Worm (Caenorhabditis elegans): ENCODE data around the gene pals-24.
"Not testable (repeated sequence)": the region's sequence is repeated elsewhere in the genome, so short reads cannot be mapped to it uniquely, and the experiment has no call there.

pals-24 gene

DNA sequence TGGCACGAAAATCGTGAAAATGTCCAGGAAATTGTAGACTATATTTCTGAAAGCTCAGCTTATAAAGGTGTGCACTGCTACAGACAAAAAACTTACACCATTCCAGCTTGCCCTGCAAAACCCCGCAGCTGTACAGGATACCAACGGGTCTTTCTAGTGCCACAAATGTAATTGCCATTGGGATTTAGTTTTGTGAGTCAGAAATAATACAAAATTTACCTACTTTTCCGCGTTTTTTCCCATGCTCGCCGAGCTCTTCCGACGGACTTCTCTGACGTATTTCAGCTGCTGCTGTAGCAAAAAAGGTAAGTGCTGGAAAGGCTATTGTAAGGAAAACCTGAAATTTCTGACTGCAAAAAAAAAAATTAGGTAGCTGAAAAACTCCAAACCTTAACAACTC lies 23.2 kb upstream of the pals-24 start, which contains the start of gene C29F9.8:
C29F9.8 (minus strand) TSS at position 101 of the 400 bp plus-strand sequence.
- TF ChIP-seq unc-120 (tag; optimal IDR thresholded peaks at IDR 0.05; ENCODE audit: poor library complexity, severe bottlenecking); mab-5 (tag; optimal IDR thresholded peaks at IDR 0.05); nhr-76 (tag; optimal IDR thresholded peaks at IDR 0.05): not testable (repeated sequence)

DNA sequence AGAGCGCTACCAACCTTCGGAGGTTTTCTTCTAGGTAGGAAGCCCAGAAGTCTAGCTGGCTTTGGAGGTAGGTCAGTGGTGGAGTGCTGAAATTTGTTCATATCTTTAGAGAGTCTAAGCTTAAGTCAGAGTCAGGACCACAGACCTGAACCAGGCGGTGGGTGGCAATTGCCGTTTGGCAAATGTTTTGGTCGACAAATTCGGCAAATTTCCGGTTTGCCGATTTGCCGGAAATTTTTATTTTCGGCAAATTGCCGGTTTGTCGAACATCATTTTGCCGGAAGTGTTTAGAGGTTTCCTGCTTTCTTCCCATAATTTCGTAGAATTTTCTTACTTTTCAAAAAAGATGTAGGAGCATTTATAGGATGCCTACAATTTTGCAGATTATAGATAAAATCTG lies 21.4 kb upstream of the pals-24 start, which contains the start of gene C29F9.9:
C29F9.9 (minus strand) TSS at position 101 of the 400 bp plus-strand sequence.
- not testable (repeated sequence) for TF ChIP-seq unc-39, cnd-1, mep-1 (tag; optimal IDR thresholded peaks at IDR 0.05)

DNA sequence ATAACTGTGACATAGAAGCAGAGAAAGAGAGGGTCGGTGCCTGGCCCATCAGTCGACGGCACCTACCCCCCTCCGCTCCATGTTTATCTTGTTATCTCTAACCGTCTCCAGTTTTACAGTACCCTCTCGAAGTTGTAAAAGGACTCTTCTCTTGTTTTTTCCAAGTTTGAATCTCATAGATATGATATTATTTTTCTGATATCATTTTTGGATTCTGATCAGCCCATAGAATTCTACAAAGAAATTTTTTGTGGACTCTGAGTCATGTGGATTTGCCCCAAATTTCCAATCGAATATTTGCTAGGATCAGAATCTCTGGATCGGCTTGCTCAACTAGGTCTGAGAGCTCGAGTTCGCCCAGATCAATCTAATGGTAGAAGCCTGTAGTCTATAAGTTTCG lies 5.6 kb upstream of the pals-24 start, which contains the start of gene C29F9.6:
C29F9.6 (plus strand) TSS at position 301 of the 400 bp plus-strand sequence.
- TF ChIP-seq elt-1 (tag; optimal IDR thresholded peaks at IDR 0.05; ENCODE audit: borderline replicate concordance, insufficient read depth), result no peak
- TF ChIP-seq lin-13 (tag; optimal IDR thresholded peaks at IDR 0.05), result no peak
- TF ChIP-seq blmp-1 (tag; optimal IDR thresholded peaks at IDR 0.05), result no peak
- no peak for TF ChIP-seq unc-120 (tag; optimal IDR thresholded peaks at IDR 0.05; ENCODE audit: poor library complexity, severe bottlenecking)
- TF ChIP-seq hlh-1 (tag; optimal IDR thresholded peaks at IDR 0.05), result no peak
- no peak for TF ChIP-seq ces-1 (GFP tag; optimal IDR thresholded peaks at IDR 0.05)
- TF ChIP-seq tbx-8 (GFP tag; optimal IDR thresholded peaks at IDR 0.05), result no peak
- no peak for TF ChIP-seq ham-2 (GFP tag; optimal IDR thresholded peaks at IDR 0.05)
- no peak for TF ChIP-seq unc-62 (GFP tag; optimal IDR thresholded peaks at IDR 0.05)
- no peak for TF ChIP-seq nhr-12 (tag; optimal IDR thresholded peaks at IDR 0.05)

DNA sequence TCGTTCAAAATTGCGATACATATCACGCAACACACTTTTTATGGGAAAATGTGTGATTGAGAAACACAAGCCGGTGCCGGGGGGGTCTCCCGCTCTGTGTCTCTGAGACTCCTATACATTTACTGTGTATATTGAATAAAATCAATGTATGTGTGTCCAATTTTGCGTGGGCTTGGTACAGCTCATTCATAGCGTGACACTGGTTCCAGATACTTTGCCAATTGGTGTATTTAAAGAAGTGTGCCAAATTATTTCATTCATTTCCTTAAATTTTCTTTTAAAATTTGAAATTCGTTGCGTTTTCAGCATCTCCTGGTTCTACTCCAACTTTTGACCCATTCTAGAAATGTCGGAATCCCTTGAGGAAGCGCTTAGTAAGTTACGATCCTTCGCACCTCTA lies 3.0 kb upstream of the pals-24 start, which contains the start of gene C29F9.5:
C29F9.5 (plus strand) TSS at position 301 of the 400 bp plus-strand sequence.
- no peak for TF ChIP-seq unc-62 (GFP tag; optimal IDR thresholded peaks at IDR 0.05)
- no peak for TF ChIP-seq unc-120 (tag; optimal IDR thresholded peaks at IDR 0.05; ENCODE audit: poor library complexity, severe bottlenecking)
- TF ChIP-seq nhr-2 (tag; optimal IDR thresholded peaks at IDR 0.05), result no peak
- TF ChIP-seq lsy-2 (tag; optimal IDR thresholded peaks at IDR 0.05), result no peak
- TF ChIP-seq lin-13 (tag; optimal IDR thresholded peaks at IDR 0.05), result no peak
- no peak for TF ChIP-seq blmp-1 (tag; optimal IDR thresholded peaks at IDR 0.05)
- TF ChIP-seq mep-1 (tag; optimal IDR thresholded peaks at IDR 0.05), result no peak
- no peak for TF ChIP-seq flh-1 (GFP tag; optimal IDR thresholded peaks at IDR 0.05)

DNA sequence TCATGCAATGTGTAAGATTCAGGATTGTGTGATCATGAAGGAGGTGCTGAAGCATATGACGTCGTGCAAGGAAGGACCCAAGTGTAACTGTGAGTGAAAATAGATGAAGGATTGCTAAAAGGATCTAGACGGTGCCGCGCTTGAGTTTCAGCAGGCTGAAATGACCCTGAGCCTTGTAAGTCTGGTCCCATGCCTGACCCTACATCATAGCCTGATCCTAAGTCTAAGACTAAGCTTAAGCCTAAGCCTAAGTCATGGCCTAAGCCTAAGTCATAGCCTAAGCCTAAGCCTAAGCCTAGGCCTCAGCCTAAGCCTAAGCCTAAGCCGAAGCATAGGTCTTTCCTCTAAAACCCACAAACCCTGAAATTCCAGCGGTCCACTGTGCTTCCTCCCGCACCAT lies 2.4 kb upstream of the pals-24 start:
- TF ChIP-seq ceh-83 (GFP tag; optimal IDR thresholded peaks at IDR 0.05), result no peak
- TF ChIP-seq nhr-12 (tag; optimal IDR thresholded peaks at IDR 0.05), result no peak
- no peak for TF ChIP-seq mep-1 (tag; optimal IDR thresholded peaks at IDR 0.05)
- no peak for TF ChIP-seq M03D4.4 (tag; optimal IDR thresholded peaks at IDR 0.05)
- TF ChIP-seq ceh-43 (GFP tag; optimal IDR thresholded peaks at IDR 0.05), result no peak
- TF ChIP-seq unc-120 (tag; optimal IDR thresholded peaks at IDR 0.05; ENCODE audit: poor library complexity, severe bottlenecking), result no peak
- no peak for TF ChIP-seq ceh-39 (tag; optimal IDR thresholded peaks at IDR 0.05)
- TF ChIP-seq drap-1 (GFP tag; optimal IDR thresholded peaks at IDR 0.05), result no peak

DNA sequence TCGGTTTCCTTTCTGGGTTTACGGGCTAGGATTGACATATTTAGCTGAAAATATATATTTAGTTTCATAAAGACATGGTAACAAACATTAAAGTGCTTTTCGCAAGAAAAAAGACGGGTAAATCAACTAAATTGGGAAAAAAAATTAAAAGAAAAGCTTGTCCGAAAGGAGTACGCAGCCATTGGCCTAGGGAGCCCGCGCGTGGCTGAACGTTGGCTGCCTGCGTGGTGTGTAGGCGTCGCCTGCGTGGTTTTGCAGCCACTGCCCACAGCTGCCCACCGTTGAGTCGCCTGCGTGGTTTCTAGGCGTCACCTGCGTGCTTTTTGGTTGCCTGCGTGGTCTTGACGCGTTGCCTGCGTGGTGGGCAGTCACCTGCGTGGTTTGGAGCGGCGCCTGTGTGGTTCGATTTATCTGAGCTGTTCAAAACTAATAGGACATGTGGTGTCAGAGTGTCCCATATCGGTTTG lies 1.8 kb downstream of the pals-24 start, which contains the start of gene C29F9.12:
C29F9.12 (minus strand) TSS at position 51 of the 467 bp plus-strand sequence.
- TF ChIP-seq nhr-2 (tag; optimal IDR thresholded peaks at IDR 0.05); flh-1 (GFP tag; optimal IDR thresholded peaks at IDR 0.05); nhr-237 (tag; optimal IDR thresholded peaks at IDR 0.05): not testable (repeated sequence)

DNA sequence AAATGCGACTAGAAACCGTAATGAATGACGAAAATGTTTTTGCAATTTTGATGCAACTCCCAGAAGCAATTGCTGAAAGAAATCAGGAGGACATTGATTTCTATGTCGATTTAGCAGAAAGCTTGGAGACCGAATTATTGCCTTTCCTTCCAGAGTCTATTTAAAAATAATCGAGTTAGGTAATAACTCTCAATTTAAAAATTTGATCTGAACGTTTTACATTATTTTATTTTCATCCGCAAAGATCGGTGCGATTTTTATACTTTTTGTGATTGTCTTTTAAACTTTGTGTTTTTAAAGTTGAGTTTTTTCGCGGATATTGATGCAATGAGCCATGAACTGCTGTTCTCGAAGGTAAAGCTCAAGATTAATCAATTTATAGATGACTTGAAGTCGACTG lies 4.2 kb downstream of the pals-24 start, which contains the start of gene pals-23:
pals-23 (plus strand) TSS at position 301 of the 400 bp plus-strand sequence.
- TF ChIP-seq tbx-8 (GFP tag; optimal IDR thresholded peaks at IDR 0.05), result no peak
- no peak for TF ChIP-seq zip-8 (tag; optimal IDR thresholded peaks at IDR 0.05)
- TF ChIP-seq unc-62 (GFP tag; optimal IDR thresholded peaks at IDR 0.05), result no peak
- no peak for TF ChIP-seq cnd-1 (tag; optimal IDR thresholded peaks at IDR 0.05)
- TF ChIP-seq unc-120 (tag; optimal IDR thresholded peaks at IDR 0.05; ENCODE audit: poor library complexity, severe bottlenecking), result no peak
- no peak for TF ChIP-seq nhr-2 (tag; optimal IDR thresholded peaks at IDR 0.05)
- no peak for TF ChIP-seq lsy-2 (tag; optimal IDR thresholded peaks at IDR 0.05)
- TF ChIP-seq mab-5 (tag; optimal IDR thresholded peaks at IDR 0.05), result no peak
- no peak for TF ChIP-seq pha-4 (tag; optimal IDR thresholded peaks at IDR 0.05)
- TF ChIP-seq nhr-28 (tag; optimal IDR thresholded peaks at IDR 0.05), result no peak
- no peak for TF ChIP-seq bed-3 (GFP tag; optimal IDR thresholded peaks at IDR 0.05)
- no peak for TF ChIP-seq nhr-76 (tag; optimal IDR thresholded peaks at IDR 0.05)
- no peak for TF ChIP-seq sem-2 (GFP tag; optimal IDR thresholded peaks at IDR 0.05)
- no peak for TF ChIP-seq ztf-11 (tag; optimal IDR thresholded peaks at IDR 0.05)
- TF ChIP-seq nhr-12 (tag; optimal IDR thresholded peaks at IDR 0.05), result no peak
- no peak for TF ChIP-seq mls-2 (tag; optimal IDR thresholded peaks at IDR 0.05)
- no peak for TF ChIP-seq unc-39 (tag; optimal IDR thresholded peaks at IDR 0.05)
